Worm (Caenorhabditis elegans) whole organism, young adult: Measurements from ENCODE around the gene dhs-18.

ENCODE experiments used
- B0019.2 ChIP-seq: fragments of 200-800 bp; sonication (Bioruptor generic); conservative IDR thresholded peaks from 2 replicates; pipeline ENCODE4 v1.3.6; 2022; ENCODE audit warnings: missing genetic modification reagents, missing genetic modification characterization, missing compliant biosample characterization
- B0261.1 ChIP-seq: sonication (generic microtip); optimal IDR thresholded peaks from 2 replicates; lab custom pipeline; 2016; ENCODE audit warnings: mild to moderate bottlenecking, missing genetic modification characterization, moderate library complexity, missing compliant biosample characterization
- C06A6.2 ChIP-seq: fragments of 200-800 bp; sonication (Bioruptor generic); conservative IDR thresholded peaks from 2 replicates; pipeline ENCODE4 v1.3.6; 2022; ENCODE audit warnings: missing genetic modification characterization, missing compliant biosample characterization
- C17E4.6 ChIP-seq: fragments of 200-800 bp; sonication (Bioruptor generic); IDR thresholded peaks from 2 replicates; pipeline ENCODE4 v1.3.6; 2022; ENCODE audit warnings: missing genetic modification reagents, missing genetic modification characterization, missing compliant biosample characterization
- D2030.7 ChIP-seq: fragments of 200-800 bp; sonication (Bioruptor generic); IDR thresholded peaks from 2 replicates; pipeline ENCODE4 v1.3.6; 2022; ENCODE audit warnings: missing genetic modification reagents, missing genetic modification characterization, missing compliant biosample characterization
- F22D6.2 ChIP-seq: sonication (generic microtip); optimal IDR thresholded peaks from 2 replicates; lab custom pipeline; 2016; ENCODE audit warnings: mild to moderate bottlenecking, missing genetic modification characterization, missing compliant biosample characterization
- F37B4.10 ChIP-seq: fragments of 200-800 bp; sonication (Bioruptor generic); IDR thresholded peaks from 2 replicates; pipeline ENCODE4 v1.3.6; 2022; ENCODE audit warnings: missing genetic modification characterization, missing compliant biosample characterization
- F39B2.1 ChIP-seq: fragments of 200-800 bp; sonication (Bioruptor generic); IDR thresholded peaks from 2 replicates; pipeline ENCODE4 v1.3.6; 2022; ENCODE audit warnings: missing genetic modification reagents, missing genetic modification characterization, missing compliant biosample characterization
- F52B5.7 ChIP-seq: sonication (generic microtip); optimal IDR thresholded peaks from 2 replicates; lab custom pipeline; 2016; ENCODE audit warnings: mild to moderate bottlenecking, missing genetic modification characterization, missing compliant biosample characterization
- F55B11.4 ChIP-seq: sonication (generic microtip); optimal IDR thresholded peaks from 2 replicates; lab custom pipeline; 2016; ENCODE audit warnings: missing compliant biosample characterization, missing genetic modification characterization, borderline replicate concordance; ENCODE audit not compliant: insufficient read depth
- F57C9.4 ChIP-seq: sonication (generic microtip); optimal IDR thresholded peaks from 2 replicates; lab custom pipeline; 2017; ENCODE audit warnings: mild to moderate bottlenecking, missing genetic modification characterization, missing compliant biosample characterization
- K12H6.12 ChIP-seq: fragments of 200-800 bp; sonication (Bioruptor generic); optimal IDR thresholded peaks from 2 replicates; lab custom pipeline; 2018; ENCODE audit warnings: mild to moderate bottlenecking, missing genetic modification characterization, missing compliant biosample characterization
- T07F8.4 ChIP-seq: sonication (generic microtip); optimal IDR thresholded peaks from 2 replicates; lab custom pipeline; 2016; ENCODE audit warnings: mild to moderate bottlenecking, missing genetic modification characterization, moderate library complexity, missing compliant biosample characterization
- Y53G8AR.9 ChIP-seq: fragments of 200-800 bp; sonication (Bioruptor generic); conservative IDR thresholded peaks from 2 replicates; pipeline ENCODE4 v1.3.6; 2022; ENCODE audit warnings: missing genetic modification reagents, missing genetic modification characterization, missing compliant biosample characterization
- Y56A3A.18 ChIP-seq: fragments of 200-800 bp; sonication (Bioruptor generic); IDR thresholded peaks from 2 replicates; pipeline ENCODE4 v1.3.6; 2022; ENCODE audit warnings: missing genetic modification reagents, missing genetic modification characterization, missing compliant biosample characterization
- aptf-2 ChIP-seq: fragments of 200-800 bp; sonication (Bioruptor generic); conservative IDR thresholded peaks from 2 replicates; pipeline ENCODE4 v1.3.6; 2022; ENCODE audit warnings: missing genetic modification reagents, missing genetic modification characterization, missing compliant biosample characterization
- atf-7 ChIP-seq: sonication (generic microtip); optimal IDR thresholded peaks from 2 replicates; lab custom pipeline; 2017; ENCODE audit warnings: mild to moderate bottlenecking, missing genetic modification characterization, missing compliant biosample characterization
- athp-1 ChIP-seq: sonication (generic microtip); optimal IDR thresholded peaks from 2 replicates; lab custom pipeline; 2017; ENCODE audit warnings: mild to moderate bottlenecking, missing genetic modification characterization, missing compliant biosample characterization
- attf-5 ChIP-seq: fragments of 200-800 bp; sonication (Bioruptor generic); optimal IDR thresholded peaks from 2 replicates; lab custom pipeline; 2018; ENCODE audit warnings: mild to moderate bottlenecking, missing genetic modification characterization, missing compliant biosample characterization
- attf-6 ChIP-seq: fragments of 200-800 bp; sonication (Bioruptor generic); IDR thresholded peaks from 2 replicates; pipeline ENCODE4 v1.3.6; 2022; ENCODE audit warnings: missing genetic modification reagents, missing genetic modification characterization, missing compliant biosample characterization
- bed-2 ChIP-seq: fragments of 200-800 bp; sonication (Bioruptor generic); IDR thresholded peaks from 2 replicates; pipeline ENCODE4 v1.3.6; 2022; ENCODE audit warnings: missing genetic modification reagents, missing genetic modification characterization, missing compliant biosample characterization
- ceh-40 ChIP-seq: fragments of 200-800 bp; sonication (Bioruptor generic); IDR thresholded peaks from 2 replicates; pipeline ENCODE4 v1.3.6; 2022; ENCODE audit warnings: missing genetic modification characterization, missing compliant biosample characterization
- ceh-79 ChIP-seq: sonication (generic microtip); optimal IDR thresholded peaks from 2 replicates; lab custom pipeline; 2017; ENCODE audit warnings: mild to moderate bottlenecking, missing genetic modification characterization, missing compliant biosample characterization
- die-1 ChIP-seq: sonication (generic microtip); optimal IDR thresholded peaks from 2 replicates; lab custom pipeline; 2016; ENCODE audit warnings: missing genotype, mild to moderate bottlenecking, missing genetic modification characterization, missing compliant biosample characterization
- egl-18 ChIP-seq: fragments of 200-800 bp; sonication (Bioruptor generic); IDR thresholded peaks from 2 replicates; pipeline ENCODE4 v1.3.6; 2022; ENCODE audit warnings: missing genetic modification reagents, missing genetic modification characterization, missing compliant biosample characterization
- ets-4 ChIP-seq: fragments of 200-800 bp; sonication (Bioruptor generic); optimal IDR thresholded peaks from 2 replicates; lab custom pipeline; 2018; ENCODE audit warnings: mild to moderate bottlenecking, missing genetic modification characterization, missing compliant biosample characterization
- gei-17 ChIP-seq: fragments of 200-800 bp; sonication (Bioruptor generic); optimal IDR thresholded peaks from 2 replicates; lab custom pipeline; 2018; ENCODE audit warnings: mild to moderate bottlenecking, missing genetic modification characterization, missing compliant biosample characterization
- hlh-12 ChIP-seq: sonication (generic microtip); optimal IDR thresholded peaks from 2 replicates; lab custom pipeline; 2016; ENCODE audit warnings: missing genetic modification characterization, missing compliant biosample characterization
- hmg-1.2 ChIP-seq: fragments of 200-800 bp; sonication (Bioruptor generic); IDR thresholded peaks from 2 replicates; pipeline ENCODE4 v1.3.6; 2022; ENCODE audit warnings: missing genetic modification reagents, missing genetic modification characterization, missing compliant biosample characterization
- lag-1 ChIP-seq: fragments of 200-800 bp; sonication (Bioruptor generic); IDR thresholded peaks from 2 replicates; pipeline ENCODE4 v1.3.6; 2022; ENCODE audit warnings: missing genetic modification reagents, missing genetic modification characterization, missing compliant biosample characterization
- let-526 ChIP-seq: fragments of 200-800 bp; sonication (Bioruptor generic); IDR thresholded peaks from 2 replicates; pipeline ENCODE4 v1.3.6; 2022; ENCODE audit warnings: missing genetic modification reagents, missing genetic modification characterization, missing compliant biosample characterization
- lin-26 ChIP-seq: fragments of 200-800 bp; sonication (Bioruptor generic); IDR thresholded peaks from 2 replicates; pipeline ENCODE4 v1.3.6; 2022; ENCODE audit warnings: missing genetic modification reagents, missing genetic modification characterization, missing compliant biosample characterization
- lin-40 ChIP-seq: sonication (generic microtip); optimal IDR thresholded peaks from 2 replicates; lab custom pipeline; 2016; ENCODE audit warnings: missing genetic modification characterization, mild to moderate bottlenecking, missing compliant biosample characterization, missing genotype, missing genetic modification reagents
- lsl-1 ChIP-seq: fragments of 200-800 bp; sonication (Bioruptor generic); optimal IDR thresholded peaks from 2 replicates; lab custom pipeline; 2018; ENCODE audit warnings: mild to moderate bottlenecking, missing genetic modification characterization, moderate library complexity, missing compliant biosample characterization
- nfya-1 ChIP-seq: sonication (generic microtip); optimal IDR thresholded peaks from 2 replicates; lab custom pipeline; 2017; ENCODE audit warnings: antibody characterized with exemption, missing compliant biosample characterization, missing genetic modification characterization, borderline replicate concordance; ENCODE audit not compliant: insufficient read depth
- nhr-80 ChIP-seq: sonication (generic microtip); optimal IDR thresholded peaks from 2 replicates; lab custom pipeline; 2016; ENCODE audit warnings: missing genetic modification characterization, missing compliant biosample characterization
- nhr-90 ChIP-seq: sonication (generic microtip); optimal IDR thresholded peaks from 2 replicates; lab custom pipeline; 2016; ENCODE audit warnings: missing genotype, mild to moderate bottlenecking, missing genetic modification characterization, missing compliant biosample characterization
- repo-1 ChIP-seq: sonication (generic microtip); optimal IDR thresholded peaks from 2 replicates; lab custom pipeline; 2017; ENCODE audit warnings: mild to moderate bottlenecking, missing genetic modification characterization, missing compliant biosample characterization
- snpc-1.1 ChIP-seq: sonication (generic microtip); optimal IDR thresholded peaks from 2 replicates; lab custom pipeline; 2017; ENCODE audit warnings: missing genetic modification characterization, mild to moderate bottlenecking, missing compliant biosample characterization, antibody characterized with exemption, moderate library complexity, missing genotype, missing genetic modification reagents; ENCODE audit not compliant: insufficient read depth
- somi-1 ChIP-seq: fragments of 200-800 bp; sonication (Bioruptor generic); optimal IDR thresholded peaks from 2 replicates; lab custom pipeline; 2018; ENCODE audit warnings: mild to moderate bottlenecking, missing genetic modification characterization, missing compliant biosample characterization
- tbp1 ChIP-seq: fragments of 200-800 bp; sonication (Bioruptor generic); optimal IDR thresholded peaks from 2 replicates; lab custom pipeline; 2018; ENCODE audit warnings: mild to moderate bottlenecking, missing genetic modification characterization, missing compliant biosample characterization
- unc-130 ChIP-seq: sonication (generic microtip); optimal IDR thresholded peaks from 2 replicates; lab custom pipeline; 2016; ENCODE audit warnings: missing genetic modification reagents, missing genetic modification characterization, missing compliant biosample characterization
- zfh-2 ChIP-seq: fragments of 200-800 bp; sonication (Bioruptor generic); conservative IDR thresholded peaks from 2 replicates; pipeline ENCODE4 v1.3.6; 2022; ENCODE audit warnings: missing genetic modification reagents, missing genetic modification characterization, missing compliant biosample characterization
- zim-3 ChIP-seq: sonication (generic microtip); optimal IDR thresholded peaks from 2 replicates; lab custom pipeline; 2017; ENCODE audit warnings: mild to moderate bottlenecking, missing genetic modification characterization, moderate library complexity, missing compliant biosample characterization
- ztf-22 ChIP-seq: fragments of 200-800 bp; sonication (Bioruptor generic); optimal IDR thresholded peaks from 2 replicates; lab custom pipeline; 2018; ENCODE audit warnings: mild to moderate bottlenecking, missing genetic modification characterization, moderate library complexity, missing compliant biosample characterization
- ztf-25 ChIP-seq: fragments of 200-800 bp; sonication (Bioruptor generic); IDR thresholded peaks from 2 replicates; pipeline ENCODE4 v1.3.6; 2022; ENCODE audit warnings: missing genetic modification reagents, missing genetic modification characterization, missing compliant biosample characterization
- ztf-26 ChIP-seq: sonication (generic microtip); optimal IDR thresholded peaks from 2 replicates; lab custom pipeline; 2017; ENCODE audit warnings: missing genetic modification characterization, missing compliant biosample characterization
- ztf-6 ChIP-seq: fragments of 200-800 bp; sonication (Bioruptor generic); IDR thresholded peaks from 2 replicates; pipeline ENCODE4 v1.3.6; 2022; ENCODE audit warnings: missing genetic modification reagents, missing genetic modification characterization, missing compliant biosample characterization

The dhs-18 gene

DNA sequence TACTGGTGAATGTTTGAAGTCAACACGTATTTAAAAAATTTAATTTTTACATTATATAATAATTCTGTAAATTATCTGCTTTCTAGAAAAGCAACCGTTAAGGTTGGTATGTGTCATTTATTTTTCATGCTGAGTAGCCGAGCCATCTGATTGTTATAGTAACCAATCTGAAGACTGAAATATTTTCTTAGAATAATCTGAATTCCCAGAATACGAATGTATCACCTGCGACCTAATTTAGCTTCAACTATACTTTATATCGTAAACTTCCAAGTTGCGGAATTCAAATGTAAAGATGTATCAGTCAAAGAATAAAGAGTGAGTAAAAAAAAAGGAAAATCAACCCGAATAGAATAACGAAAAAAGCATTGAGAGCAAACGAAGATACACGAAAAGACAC is 13.4 kb downstream of the dhs-18 start:
- TF ChIP-seq ceh-40 (GFP tag; lab: Robert Waterston, UW) = no peak
- TF ChIP-seq ztf-26 (tag; lab: Kevin White, UChicago) = no peak
- no peak for TF ChIP-seq D2030.7
- no peak for TF ChIP-seq attf-5 (GFP tag; lab: Kevin White, UChicago)
- no peak for TF ChIP-seq lin-40 (tag; lab: Kevin White, UChicago)
- TF ChIP-seq zim-3 (tag; lab: Kevin White, UChicago) = no peak
- no peak for TF ChIP-seq T07F8.4
- no peak for TF ChIP-seq F39B2.1 (GFP tag; lab: Robert Waterston, UW)
- TF ChIP-seq ets-4 (GFP tag; lab: Kevin White, UChicago) = no peak
- no peak for TF ChIP-seq tbp1
- no peak for TF ChIP-seq lin-26
- TF ChIP-seq B0019.2 (GFP tag; lab: Robert Waterston, UW) = no peak
- TF ChIP-seq F57C9.4 = no peak
- no peak for TF ChIP-seq ztf-6 (GFP tag; lab: Robert Waterston, UW)
- no peak for TF ChIP-seq C06A6.2
- no peak for TF ChIP-seq K12H6.12 (tag; lab: Kevin White, UChicago)

DNA sequence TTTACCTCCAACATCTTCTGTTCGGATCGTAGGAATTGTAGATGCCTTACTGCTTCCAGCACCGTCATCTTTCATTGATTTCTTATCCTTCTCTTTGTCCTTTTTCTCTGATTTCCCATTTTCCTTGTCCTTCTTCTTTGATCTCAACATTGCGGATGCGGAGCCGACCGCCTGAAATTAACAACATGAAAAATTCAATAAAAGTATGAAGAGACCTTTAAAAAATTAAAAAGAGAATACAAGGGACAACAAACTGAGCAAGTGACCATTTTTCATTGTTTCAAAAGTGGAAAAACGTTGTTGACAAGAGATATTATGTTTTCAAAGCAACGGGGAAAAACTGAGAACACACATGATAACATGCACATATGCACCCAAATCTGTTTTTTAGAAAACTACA is 16.0 kb downstream of the dhs-18 start:
- no peak for TF ChIP-seq let-526 (GFP tag; lab: Robert Waterston, UW)
- TF ChIP-seq hlh-12 (tag; lab: Kevin White, UChicago) = no peak
- no peak for TF ChIP-seq lag-1 (GFP tag; lab: Robert Waterston, UW)
- no peak for TF ChIP-seq B0261.1
- no peak for TF ChIP-seq repo-1
- no peak for TF ChIP-seq egl-18 (GFP tag; lab: Robert Waterston, UW)
- no peak for TF ChIP-seq ceh-79
- no peak for TF ChIP-seq F39B2.1 (GFP tag; lab: Robert Waterston, UW)
- no peak for TF ChIP-seq zfh-2 (GFP tag; lab: Robert Waterston, UW)
- no peak for TF ChIP-seq die-1 (tag; lab: Kevin White, UChicago)
- no peak for TF ChIP-seq somi-1
- TF ChIP-seq F22D6.2 (tag; lab: Kevin White, UChicago) = no peak
- no peak for TF ChIP-seq attf-6
- no peak for TF ChIP-seq F57C9.4

DNA sequence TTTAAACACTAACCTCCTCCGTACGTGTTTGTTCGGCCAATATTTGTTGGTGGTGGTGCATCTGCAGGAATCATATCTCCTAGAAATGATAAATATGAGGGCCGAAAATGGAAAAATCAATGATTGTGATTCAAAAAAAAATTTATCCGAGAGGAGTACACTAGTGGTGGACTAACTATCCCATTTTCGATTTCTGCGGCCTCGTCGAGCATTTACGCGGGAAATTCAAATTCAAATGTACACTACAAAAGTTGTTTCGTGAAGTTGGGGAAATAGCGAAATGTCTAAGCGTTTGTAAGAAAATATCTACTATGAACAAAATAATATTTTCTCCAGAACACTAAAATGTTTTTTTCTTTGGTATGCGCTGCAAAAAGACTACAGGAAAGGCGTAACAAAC is 17.3 kb downstream of the dhs-18 start:
- no peak for TF ChIP-seq nfya-1 (tag; lab: Kevin White, UChicago)
- TF ChIP-seq attf-6 = no peak
- peak; percentile 48 for TF ChIP-seq lsl-1 (GFP tag; lab: Kevin White, UChicago)
- no peak for TF ChIP-seq atf-7 (tag; lab: Kevin White, UChicago)
- TF ChIP-seq ztf-22 (GFP tag; lab: Kevin White, UChicago) = no peak
- TF ChIP-seq Y56A3A.18 (GFP tag; lab: Robert Waterston, UW) = no peak
- TF ChIP-seq Y53G8AR.9 (GFP tag; lab: Robert Waterston, UW) = no peak
- TF ChIP-seq gei-17 (GFP tag; lab: Kevin White, UChicago) = no peak
- TF ChIP-seq nhr-90 = no peak
- no peak for TF ChIP-seq aptf-2
- 0 out of 2 replicates have a peak, but pooled peaks have one; percentile 14 for TF ChIP-seq C17E4.6 (GFP tag; lab: Robert Waterston, UW)
- TF ChIP-seq F55B11.4 = no peak
- 0 out of 2 replicates have a peak, but pooled peaks have one; percentile 57 for TF ChIP-seq bed-2 (GFP tag; lab: Robert Waterston, UW)
- TF ChIP-seq egl-18 (GFP tag; lab: Robert Waterston, UW) = no peak
- no peak for TF ChIP-seq ztf-25 (GFP tag; lab: Robert Waterston, UW)
- no peak for TF ChIP-seq hmg-1.2 (GFP tag; lab: Robert Waterston, UW)
- peak; percentile 44 for TF ChIP-seq unc-130
- no peak for TF ChIP-seq snpc-1.1
- no peak for TF ChIP-seq tbp1
- TF ChIP-seq let-526 (GFP tag; lab: Robert Waterston, UW) = 0 out of 2 replicates have a peak, but pooled peaks have one; percentile 34
- no peak for TF ChIP-seq C06A6.2
- no peak for TF ChIP-seq F52B5.7 (tag; lab: Kevin White, UChicago)
- TF ChIP-seq nhr-80 (tag; lab: Kevin White, UChicago) = no peak
- TF ChIP-seq F37B4.10 (GFP tag; lab: Robert Waterston, UW) = no peak
- TF ChIP-seq athp-1 (tag; lab: Kevin White, UChicago) = no peak
- no peak for TF ChIP-seq F22D6.2 (tag; lab: Kevin White, UChicago)
